Worm (Caenorhabditis elegans) whole organism, L4 larva: ENCODE measurements around the gene clh-3.

Experiments
- D1046.2 ChIP-seq: fragments of 200-800 bp; sonication (Bioruptor generic); IDR thresholded peaks from 2 replicates; pipeline ENCODE4 v1.3.6; 2022; ENCODE audit warnings: missing genetic modification characterization, missing compliant biosample characterization
- F49E8.2 ChIP-seq: sonication (generic microtip); optimal IDR thresholded peaks from 2 replicates; lab custom pipeline; 2016; ENCODE audit warnings: missing compliant biosample characterization, mild to moderate bottlenecking, missing genetic modification characterization, borderline replicate concordance
- T20F7.1 ChIP-seq: fragments of 200-800 bp; sonication (Bioruptor generic); optimal IDR thresholded peaks from 2 replicates; lab custom pipeline; 2018; ENCODE audit warnings: mild to moderate bottlenecking, missing genetic modification characterization, missing compliant biosample characterization
- T26A8.4 ChIP-seq: fragments of 200-800 bp; sonication (Bioruptor generic); IDR thresholded peaks from 2 replicates; pipeline ENCODE4 v1.3.6; 2022; ENCODE audit warnings: missing genetic modification characterization, missing compliant biosample characterization
- Y105C5A.15 ChIP-seq: fragments of 200-800 bp; sonication (Bioruptor generic); IDR thresholded peaks from 2 replicates; pipeline ENCODE4 v1.3.6; 2022; ENCODE audit warnings: missing genetic modification characterization, missing compliant biosample characterization
- Y75B8A.6 ChIP-seq: fragments of 200-800 bp; sonication (Bioruptor generic); IDR thresholded peaks from 2 replicates; pipeline ENCODE4 v1.3.6; 2022; ENCODE audit warnings: missing genetic modification reagents, missing genetic modification characterization, missing compliant biosample characterization
- ZK337.2 ChIP-seq: fragments of 200-800 bp; sonication (Bioruptor generic); IDR thresholded peaks from 2 replicates; pipeline ENCODE4 v1.3.6; 2022; ENCODE audit warnings: missing genetic modification reagents, missing genetic modification characterization, missing compliant biosample characterization
- aha-1 ChIP-seq: fragments of 150-350 bp; peaks from one replicate; lab custom pipeline; 2014; ENCODE audit warnings: missing biosample characterization, missing genetic modification characterization
- arid-1 ChIP-seq: fragments of 200-800 bp; sonication (Bioruptor generic); conservative IDR thresholded peaks from 2 replicates; pipeline ENCODE4 v1.3.6; 2022; ENCODE audit warnings: missing genetic modification reagents, missing genetic modification characterization, missing compliant biosample characterization
- ceh-82 ChIP-seq: sonication (generic microtip); optimal IDR thresholded peaks from 2 replicates; lab custom pipeline; 2017; ENCODE audit warnings: missing biosample characterization, missing genetic modification characterization
- cey-2 ChIP-seq: sonication (generic microtip); optimal IDR thresholded peaks from 3 replicates; lab custom pipeline; 2017; ENCODE audit warnings: missing genetic modification characterization, mild to moderate bottlenecking, missing compliant biosample characterization, antibody characterized with exemption, borderline replicate concordance; ENCODE audit not compliant: insufficient read depth
- ctbp-1 ChIP-seq: fragments of 200-800 bp; sonication (Bioruptor generic); IDR thresholded peaks from 2 replicates; pipeline ENCODE4 v1.3.6; 2022; ENCODE audit warnings: missing genetic modification reagents, missing genetic modification characterization, missing compliant biosample characterization
- daf-8 ChIP-seq: fragments of 200-800 bp; sonication (Bioruptor generic); IDR thresholded peaks from 2 replicates; pipeline ENCODE4 v1.3.6; 2022; ENCODE audit warnings: missing genetic modification characterization, missing compliant biosample characterization
- dmd-8 ChIP-seq: fragments of 200-800 bp; sonication (Bioruptor generic); IDR thresholded peaks from 2 replicates; pipeline ENCODE4 v1.3.6; 2022; ENCODE audit warnings: missing genetic modification characterization, missing compliant biosample characterization
- dmd-9 ChIP-seq: fragments of 200-800 bp; sonication (Bioruptor generic); IDR thresholded peaks from 2 replicates; pipeline ENCODE4 v1.3.6; 2022; ENCODE audit warnings: missing genetic modification reagents, missing genetic modification characterization, missing compliant biosample characterization
- egl-43 ChIP-seq: fragments of 200-800 bp; sonication (Bioruptor generic); IDR thresholded peaks from 2 replicates; pipeline ENCODE4 v1.3.6; 2022; ENCODE audit warnings: missing genetic modification reagents, missing genetic modification characterization, missing compliant biosample characterization
- fkh-10 ChIP-seq: fragments of 150-350 bp; optimal IDR thresholded peaks from 2 replicates; lab custom pipeline; 2014; ENCODE audit warnings: missing biosample characterization, missing genetic modification reagents, missing genetic modification characterization
- gei-8 ChIP-seq: fragments of 200-800 bp; sonication (Bioruptor generic); optimal IDR thresholded peaks from 2 replicates; lab custom pipeline; 2018; ENCODE audit warnings: mild to moderate bottlenecking, missing genetic modification characterization, missing compliant biosample characterization
- jun-1 ChIP-seq: fragments of 150-350 bp; optimal IDR thresholded peaks from 2 replicates; lab custom pipeline; 2014; ENCODE audit warnings: missing biosample characterization, missing genetic modification reagents, missing genetic modification characterization
- lin-13 ChIP-seq: fragments of 150-350 bp; optimal IDR thresholded peaks from 2 replicates; lab custom pipeline; 2014; ENCODE audit warnings: missing biosample characterization, missing genetic modification reagents, missing genetic modification characterization
- lsy-2 ChIP-seq, 2 experiments: fragments of 150-350 bp in 1 of 2; sonication (generic microtip) in 1 of 2; optimal IDR thresholded peaks; 2 replicates each; lab custom pipeline; 2014 to 2017; ENCODE audit warnings: missing biosample characterization in 2 of 2, missing genetic modification characterization in 2 of 2
- mdl-1 ChIP-seq, 2 experiments: fragments of 150-350 bp in 1 of 2; sonication (generic microtip) in 1 of 2; optimal IDR thresholded peaks; 2 replicates each; lab custom pipeline; 2014 to 2017; ENCODE audit warnings: missing biosample characterization in 2 of 2, missing genetic modification characterization in 2 of 2
- mep-1 ChIP-seq: fragments of 150-350 bp; sonication (generic microtip); optimal IDR thresholded peaks from 3 replicates; lab custom pipeline; 2014; ENCODE audit warnings: missing biosample characterization, missing genetic modification characterization
- mxl-2 ChIP-seq: fragments of 200-800 bp; sonication (Bioruptor generic); conservative IDR thresholded peaks from 2 replicates; pipeline ENCODE4 v1.3.6; 2022; ENCODE audit warnings: missing genetic modification reagents, missing genetic modification characterization, missing compliant biosample characterization
- nhr-10 ChIP-seq: fragments of 150-350 bp; optimal IDR thresholded peaks from 2 replicates; lab custom pipeline; 2014; ENCODE audit warnings: missing biosample characterization, missing genetic modification characterization
- nhr-102 ChIP-seq: sonication (generic microtip); optimal IDR thresholded peaks from 2 replicates; lab custom pipeline; 2016; ENCODE audit warnings: mild to moderate bottlenecking, missing genetic modification characterization, moderate library complexity, missing compliant biosample characterization
- nhr-11 ChIP-seq: fragments of 150-350 bp; optimal IDR thresholded peaks from 2 replicates; lab custom pipeline; 2014; ENCODE audit warnings: missing biosample characterization, missing genetic modification characterization
- nhr-111 ChIP-seq: fragments of 200-800 bp; sonication (Bioruptor generic); optimal IDR thresholded peaks from 2 replicates; lab custom pipeline; 2018; ENCODE audit warnings: mild to moderate bottlenecking, missing genetic modification characterization, missing compliant biosample characterization
- nhr-41 ChIP-seq: fragments of 200-800 bp; sonication (Bioruptor generic); IDR thresholded peaks from 2 replicates; pipeline ENCODE4 v1.3.6; 2022; ENCODE audit warnings: missing genetic modification reagents, missing genetic modification characterization, missing compliant biosample characterization
- nhr-76 ChIP-seq: fragments of 150-350 bp; optimal IDR thresholded peaks from 2 replicates; lab custom pipeline; 2014; ENCODE audit warnings: missing biosample characterization, missing genetic modification characterization
- nhr-77 ChIP-seq: fragments of 150-350 bp; optimal IDR thresholded peaks from 2 replicates; lab custom pipeline; 2014; ENCODE audit warnings: missing biosample characterization, missing genetic modification characterization
- pha-4 ChIP-seq, 2 experiments: fragments of 150-350 bp in 1 of 2; fragments of 200-800 bp in 1 of 2; sonication (Bioruptor generic) in 1 of 2; IDR thresholded peaks in 1 of 2; optimal IDR thresholded peaks in 1 of 2; 2 replicates each; pipeline versions ENCODE4 v1.3.6 to Lab custom; 2014 to 2022; ENCODE audit warnings: missing genetic modification characterization in 2 of 2, missing genetic modification reagents in 2 of 2, missing biosample characterization in 1 of 2, missing compliant biosample characterization in 1 of 2
- rbr-2 ChIP-seq: sonication (generic microtip); optimal IDR thresholded peaks from 2 replicates; lab custom pipeline; 2016; ENCODE audit warnings: missing genotype, missing genetic modification characterization, missing compliant biosample characterization
- set-16 ChIP-seq: fragments of 200-800 bp; sonication (Bioruptor generic); IDR thresholded peaks from 2 replicates; pipeline ENCODE4 v1.3.6; 2022; ENCODE audit warnings: missing genetic modification reagents, missing genetic modification characterization, missing compliant biosample characterization
- unc-62 ChIP-seq, 3 experiments: fragments of 150-350 bp in 1 of 3; sonication (generic microtip); optimal IDR thresholded peaks in 2 of 3; peaks in 1 of 3; 1 replicate in 1 of 3; 2 replicates in 2 of 3; lab custom pipeline; 2014 to 2017; ENCODE audit warnings: missing biosample characterization in 3 of 3, missing genetic modification characterization in 3 of 3, missing genetic modification reagents in 3 of 3, missing genotype in 1 of 3
- zag-1 ChIP-seq: fragments of 150-350 bp; optimal IDR thresholded peaks from 2 replicates; lab custom pipeline; 2014; ENCODE audit warnings: missing biosample characterization, missing genetic modification characterization
- zfp-2 ChIP-seq: sonication (generic microtip); optimal IDR thresholded peaks from 2 replicates; lab custom pipeline; 2016; ENCODE audit warnings: mild to moderate bottlenecking, missing genetic modification characterization, missing compliant biosample characterization
- zip-11 ChIP-seq: fragments of 200-800 bp; sonication (Bioruptor generic); IDR thresholded peaks from 2 replicates; pipeline ENCODE4 v1.3.6; 2022; ENCODE audit warnings: missing genetic modification characterization, missing compliant biosample characterization
- ztf-11 ChIP-seq: fragments of 150-350 bp; optimal IDR thresholded peaks from 2 replicates; lab custom pipeline; 2014; ENCODE audit warnings: missing biosample characterization, missing genetic modification characterization

clh-3 gene

DNA sequence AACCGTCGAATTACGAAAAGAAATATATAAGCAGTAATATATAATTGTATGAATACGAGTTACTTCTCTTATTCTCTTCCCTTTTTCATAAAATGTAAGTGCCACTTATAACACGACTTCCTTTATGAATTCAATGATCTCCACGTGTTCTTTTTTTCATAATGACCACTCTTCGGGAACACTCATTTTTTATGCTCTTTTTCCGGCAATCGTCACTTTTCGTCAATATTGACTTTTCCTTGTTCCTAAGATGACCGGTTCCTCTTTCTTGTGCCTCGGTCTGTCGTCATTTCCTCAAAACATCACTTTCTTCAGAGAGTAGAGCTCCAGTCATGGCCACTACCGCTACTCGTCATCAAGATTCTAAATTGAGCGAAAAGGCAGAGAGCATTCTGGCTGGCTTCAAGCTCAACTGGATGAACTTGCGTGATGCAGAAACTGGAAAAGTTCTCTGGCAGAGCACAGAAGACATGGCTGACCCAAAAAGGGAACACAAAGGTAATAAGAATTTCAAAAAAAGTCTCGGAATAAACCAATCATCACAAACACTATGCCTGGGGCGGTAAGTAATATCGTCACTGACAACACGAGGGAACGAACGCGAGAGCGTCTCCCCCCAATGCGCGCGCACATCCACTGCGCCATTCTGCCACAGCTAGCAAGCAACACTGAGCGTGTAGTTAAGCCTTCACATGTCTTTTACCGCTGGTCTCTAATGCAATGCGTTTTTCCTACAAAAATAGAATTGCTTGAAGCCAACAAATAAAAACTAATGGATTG, 42.0 kb downstream of the clh-3 start, which contains the start of gene pdl-1 (continued):
- TF ChIP-seq egl-43 (GFP tag; lab: Robert Waterston, UW) (peak; percentile 98), nhr-11 (peak; percentile 57), zag-1 (tag; lab: Kevin White, UChicago) (no peak), mxl-2 (GFP tag; lab: Robert Waterston, UW) (no peak; the same call in 1 of the 2 replicates), cey-2 (tag; lab: Kevin White, UChicago) (no peak), T26A8.4 (GFP tag; lab: Robert Waterston, UW) (peak; percentile 93), nhr-77 (tag; lab: Kevin White, UChicago) (peak; percentile 40), unc-62 (GFP tag; optimal IDR thresholded peaks at IDR 0.05 in 1 of 2; lab: Kevin White, UChicago) (peak in 1 of 2 experiments; percentile 89), unc-62 (tag; optimal IDR thresholded peaks at IDR 0.05; lab: Kevin White, UChicago) (peak; percentile 11), zfp-2 (tag; lab: Kevin White, UChicago) (peak; percentile 32), ztf-11 (no peak), fkh-10 (GFP tag; lab: Kevin White, UChicago) (no peak), Y75B8A.6 (peak; percentile 86), dmd-9 (GFP tag; lab: Robert Waterston, UW) (peak; percentile 81), Y105C5A.15 (GFP tag; lab: Robert Waterston, UW) (0 out of 2 replicates have a peak, but pooled peaks have one; percentile 68), arid-1 (peak; percentile 94), nhr-10 (no peak), T20F7.1 (peak; percentile 67), daf-8 (peak; percentile 24; the same call in 1 of the 2 replicates), ctbp-1 (GFP tag; lab: Robert Waterston, UW) (peak; percentile 93), aha-1 (tag; lab: Kevin White, UChicago) (peak; percentile 67), nhr-102 (tag; lab: Kevin White, UChicago) (peak; percentile 76), gei-8 (GFP tag; lab: Kevin White, UChicago) (peak; percentile 91), lsy-2 (tag; optimal IDR thresholded peaks at IDR 0.05; lab: Kevin White, UChicago) (peak in 1 of 2 experiments; percentile 72), set-16 (GFP tag; lab: Robert Waterston, UW) (peak; percentile 54; the same call in 1 of the 2 replicates), nhr-111 (peak; percentile 91), F49E8.2 (tag; lab: Kevin White, UChicago) (peak; percentile 76), nhr-41 (GFP tag; lab: Robert Waterston, UW) (peak; percentile 86), jun-1 (tag; lab: Kevin White, UChicago) (no peak), D1046.2 (GFP tag; lab: Robert Waterston, UW) (peak; percentile 85), pha-4 (GFP tag; IDR thresholded peaks at IDR 0.05; lab: Robert Waterston, UW) (peak; percentile 96), pha-4 (tag; optimal IDR thresholded peaks at IDR 0.05; lab: Kevin White, UChicago) (peak; percentile 58), zip-11 (GFP tag; lab: Robert Waterston, UW) (peak; percentile 55; the same call in 1 of the 2 replicates), mdl-1 (tag; optimal IDR thresholded peaks at IDR 0.05; lab: Kevin White, UChicago) (peak in 1 of 2 experiments; percentile 7), ZK337.2 (GFP tag; lab: Robert Waterston, UW) (peak; percentile 81), dmd-8 (GFP tag; lab: Robert Waterston, UW) (peak; percentile 97), lin-13 (GFP tag; lab: Kevin White, UChicago) (peak; percentile 62)

DNA sequence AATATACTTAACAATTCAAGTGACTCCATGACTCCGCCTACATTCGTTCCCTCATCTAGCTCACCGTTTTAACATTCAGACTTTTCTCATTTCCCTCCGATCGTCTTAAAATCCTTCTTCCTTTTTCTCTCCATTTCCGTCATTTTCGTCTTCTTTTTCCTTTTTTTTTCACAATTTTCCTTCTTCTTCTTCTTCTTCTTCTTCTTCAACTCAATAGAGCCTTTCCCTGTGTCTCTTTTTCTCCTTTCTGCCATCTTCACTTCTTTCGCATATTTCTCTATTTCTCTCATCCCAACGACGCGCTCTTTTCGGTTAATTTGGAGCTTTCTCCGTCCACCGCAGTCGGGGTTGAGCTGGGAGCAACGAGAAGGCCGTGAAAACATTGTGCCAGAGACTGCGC, 43.1 kb downstream of the clh-3 start:
- TF ChIP-seq nhr-11 (peak; percentile 32), aha-1 (tag; lab: Kevin White, UChicago) (peak; percentile 90), fkh-10 (GFP tag; lab: Kevin White, UChicago) (peak; percentile 78), nhr-76 (no peak), ctbp-1 (GFP tag; lab: Robert Waterston, UW) (0 out of 2 replicates have a peak, but pooled peaks have one; percentile 31), mep-1 (tag; lab: Kevin White, UChicago) (peak; percentile 45), rbr-2 (tag; lab: Kevin White, UChicago) (peak; percentile 21), lsy-2 (tag; optimal IDR thresholded peaks at IDR 0.05; lab: Kevin White, UChicago) (peak; percentile 19 to 27), ceh-82 (tag; lab: Kevin White, UChicago) (no peak)
